Worm (Caenorhabditis elegans) whole organism, midembryonic: Measurements from ENCODE around the gene clk-1.

Experiments
- cog-1 ChIP-seq: sonication (generic microtip); optimal IDR thresholded peaks from 2 replicates; lab custom pipeline; 2016; ENCODE audit warnings: missing genetic modification characterization, missing compliant biosample characterization
- flt-1 ChIP-seq: fragments of 200-800 bp; sonication (Bioruptor generic); IDR thresholded peaks from 2 replicates; pipeline ENCODE4 v1.3.6; 2022; ENCODE audit warnings: missing genetic modification characterization, missing compliant biosample characterization
- tab-1 ChIP-seq: fragments of 200-800 bp; sonication (Bioruptor generic); IDR thresholded peaks from 2 replicates; pipeline ENCODE4 v1.3.6; 2022; ENCODE audit warnings: missing genetic modification characterization, missing compliant biosample characterization
- ztf-23 ChIP-seq: fragments of 200-800 bp; sonication (Bioruptor generic); IDR thresholded peaks from 2 replicates; pipeline ENCODE4 v1.3.6; 2022; ENCODE audit warnings: missing genetic modification reagents, missing genetic modification characterization, missing compliant biosample characterization

DNA sequence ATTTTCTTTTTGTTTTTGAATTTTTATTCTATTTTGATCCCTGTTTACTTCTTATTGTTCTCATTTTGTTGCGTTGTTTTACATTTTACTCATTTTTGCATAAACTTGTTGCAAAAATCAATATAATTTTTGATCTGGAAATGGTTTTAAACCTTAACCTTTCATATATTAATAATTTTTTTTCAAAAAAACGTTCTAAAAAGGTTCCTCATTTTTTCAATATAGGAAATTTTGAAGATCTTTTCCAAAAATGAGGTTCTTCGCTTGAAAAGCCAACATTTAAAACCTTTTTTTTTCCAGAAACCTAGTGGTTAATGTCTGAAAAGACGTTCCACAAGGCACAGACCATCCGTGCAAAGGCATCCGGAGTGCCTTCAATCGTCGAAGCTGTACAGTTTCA is 17.3 kb upstream of the clk-1 start, which contains the start of gene gop-3:
- TF ChIP-seq flt-1 (GFP tag; lab: Robert Waterston, UW) = no peak
- no peak for TF ChIP-seq cog-1 (tag; lab: Kevin White, UChicago)
- TF ChIP-seq tab-1 (GFP tag; lab: Robert Waterston, UW) = no peak
- no peak for TF ChIP-seq ztf-23 (GFP tag; lab: Robert Waterston, UW)
